Worm (Caenorhabditis elegans): ENCODE measurements around the gene B0554.1.
A peak's percentile ranks its signal among the peaks of the same experiment; 100 is the strongest.

The B0554.1 gene

ce11 chrV:467507-467906, 29.3 kb downstream of the B0554.1 start:
- TF ChIP-seq aly-2 (tag; optimal IDR thresholded peaks at IDR 0.05) (no peak), efl-1 (optimal IDR thresholded peaks at IDR 0.05) (no peak), efl-1 (GFP tag; optimal IDR thresholded peaks at IDR 0.05 in 1 of 2) (peak in 1 of 2 experiments; percentile 85)

- TF ChIP-seq mef-2 (tag; optimal IDR thresholded peaks at IDR 0.05) = no peak
- TF ChIP-seq fkh-8 (tag; optimal IDR thresholded peaks at IDR 0.05) = peak; percentile 14
These were observed 30.3 kb downstream of the B0554.1 start, which contains the start of gene srbc-57 for ce11 chrV:468460-468859. Gene srbc-57 (minus strand): TSS chrV:468560.

- TF ChIP-seq lin-15B (tag; optimal IDR thresholded peaks at IDR 0.05) = no peak
- TF ChIP-seq efl-1 (optimal IDR thresholded peaks at IDR 0.05) = no peak
- no peak for TF ChIP-seq efl-1 (GFP tag; optimal IDR thresholded peaks at IDR 0.05 in 1 of 2)
- no peak for TF ChIP-seq swsn-7 (tag; optimal IDR thresholded peaks at IDR 0.05)
- no peak for TF ChIP-seq lsy-2 (tag; optimal IDR thresholded peaks at IDR 0.05)
- no peak for TF ChIP-seq ztf-4 (tag; optimal IDR thresholded peaks at IDR 0.05)
- TF ChIP-seq nhr-28 (tag; optimal IDR thresholded peaks at IDR 0.05) = no peak
- TF ChIP-seq mef-2 (tag; optimal IDR thresholded peaks at IDR 0.05) = no peak
These were observed 34.4 kb downstream of the B0554.1 start, which contains the start of gene srt-31 for ce11 chrV:472589-472988. Gene srt-31 (plus strand): TSS chrV:472889.

ce11 chrV:474516-474915, 36.3 kb downstream of the B0554.1 start, which contains the start of gene nhr-99:
Gene nhr-99 (plus strand): TSS chrV:474778.
- TF ChIP-seq grh-1 (GFP tag; IDR thresholded peaks at IDR 0.05) = no peak
- TF ChIP-seq C34B4.2 (tag; optimal IDR thresholded peaks at IDR 0.05) = no peak
- TF ChIP-seq nhr-20 (tag; optimal IDR thresholded peaks at IDR 0.05) = peak; percentile 40
- TF ChIP-seq irx-1 (tag; optimal IDR thresholded peaks at IDR 0.05) = no peak
- peak in 1 of 2 experiments; percentile 10 for TF ChIP-seq lin-35 (GFP tag; optimal IDR thresholded peaks at IDR 0.05)
- TF ChIP-seq fkh-4 (tag; optimal IDR thresholded peaks at IDR 0.05; ENCODE audit: borderline replicate concordance) = no peak
- peak; percentile 62 for TF ChIP-seq elt-2 (tag; optimal IDR thresholded peaks at IDR 0.05)
- no peak for TF ChIP-seq nhr-76 (tag; optimal IDR thresholded peaks at IDR 0.05)

ce11 chrV:477664-478212, 39.5 kb downstream of the B0554.1 start, which contains the start of gene nhr-55:
Gene nhr-55 (plus strand): TSS chrV:478162.
- TF ChIP-seq lin-35 (GFP tag; optimal IDR thresholded peaks at IDR 0.05) (peak in 1 of 2 experiments; percentile 1), elt-2 (tag; optimal IDR thresholded peaks at IDR 0.05) (peak; percentile 14), fkh-8 (tag; optimal IDR thresholded peaks at IDR 0.05) (peak; percentile 5), lin-14 (GFP tag; optimal IDR thresholded peaks at IDR 0.05) (no peak)

- TF ChIP-seq fos-1 (tag; optimal IDR thresholded peaks at IDR 0.05) = no peak
- no peak for TF ChIP-seq ets-5 (GFP tag; IDR thresholded peaks at IDR 0.05)
- TF ChIP-seq fkh-8 (tag; optimal IDR thresholded peaks at IDR 0.05) = no peak
- no peak for TF ChIP-seq lin-14 (GFP tag; optimal IDR thresholded peaks at IDR 0.05)
- TF ChIP-seq aly-2 (tag; optimal IDR thresholded peaks at IDR 0.05) = no peak
- TF ChIP-seq rnt-1 (tag; optimal IDR thresholded peaks at IDR 0.05) = no peak
- TF ChIP-seq ztf-11 (tag; optimal IDR thresholded peaks at IDR 0.05) = no peak
- TF ChIP-seq ceh-88 (GFP tag; IDR thresholded peaks at IDR 0.05) = no peak
- TF ChIP-seq snpc-4 (tag; optimal IDR thresholded peaks at IDR 0.05) = no peak
- no peak for TF ChIP-seq fkh-4 (tag; optimal IDR thresholded peaks at IDR 0.05; ENCODE audit: borderline replicate concordance)
- no peak for TF ChIP-seq pax-3 (tag; optimal IDR thresholded peaks at IDR 0.05)
- TF ChIP-seq sup-37 (GFP tag; optimal IDR thresholded peaks at IDR 0.05) = no peak
- TF ChIP-seq C34B4.2 (tag; optimal IDR thresholded peaks at IDR 0.05) = no peak
- no peak for TF ChIP-seq nhr-237 (tag; optimal IDR thresholded peaks at IDR 0.05)
These were observed 40.9 kb downstream of the B0554.1 start for ce11 chrV:479046-479445.

ce11 chrV:482860-483259, 44.7 kb downstream of the B0554.1 start:
- TF ChIP-seq nhr-28 (tag; optimal IDR thresholded peaks at IDR 0.05) (no peak), unc-86 (tag; optimal IDR thresholded peaks at IDR 0.05) (no peak), egl-27 (tag; optimal IDR thresholded peaks at IDR 0.05) (no peak), fkh-4 (tag; optimal IDR thresholded peaks at IDR 0.05; ENCODE audit: borderline replicate concordance) (no peak), vab-15 (tag; optimal IDR thresholded peaks at IDR 0.05) (no peak), aly-2 (tag; optimal IDR thresholded peaks at IDR 0.05) (no peak), pag-3 (tag; optimal IDR thresholded peaks at IDR 0.05; ENCODE audit: borderline replicate concordance, insufficient read depth) (no peak)
